Fruit fly (Drosophila melanogaster): ENCODE results near the gene CG32815.

The CG32815 gene

dm6 chrX:985911-986310 is 53.6 kb downstream of the CG32815 start:
- no peak for TF ChIP-seq Snoo (tag; optimal IDR thresholded peaks at IDR 0.05)
- no peak for TF ChIP-seq gl (tag; optimal IDR thresholded peaks at IDR 0.05)
- no peak for TF ChIP-seq CG8301 (tag; optimal IDR thresholded peaks at IDR 0.05)
- no peak for TF ChIP-seq CG8159 (tag; optimal IDR thresholded peaks at IDR 0.05)
- TF ChIP-seq CG13204 (GFP tag; optimal IDR thresholded peaks at IDR 0.05), result no peak
- no peak for TF ChIP-seq EcR (GFP tag; optimal IDR thresholded peaks at IDR 0.05)
- TF ChIP-seq CG9948 (tag; optimal IDR thresholded peaks at IDR 0.05), result no peak
- no peak for TF ChIP-seq CG32121 (GFP tag; IDR thresholded peaks at IDR 0.05)
- TF ChIP-seq Pif1B (GFP tag; optimal IDR thresholded peaks at IDR 0.05), result no peak
- TF ChIP-seq CG14655 (GFP tag; optimal IDR thresholded peaks at IDR 0.05), result no peak
- no peak for TF ChIP-seq D1 (tag; optimal IDR thresholded peaks at IDR 0.05)
- no peak for TF ChIP-seq rn (GFP tag; IDR thresholded peaks at IDR 0.05)

Data from whole organism, pupa.